Fruit fly (Drosophila melanogaster): ENCODE measurements around the gene Kots.

Gene Kots

dm6 chr3R:13927543-13927942 is 36.4 kb downstream of the Kots start:
- TF ChIP-seq CG9437 (GFP tag; optimal IDR thresholded peaks at IDR 0.05) (no peak), Ets65A (GFP tag) (peak; percentile 40), sens (GFP tag) (peak; percentile 63), CG31441 (GFP tag; IDR thresholded peaks at IDR 0.05) (no peak), abd-A (tag; optimal IDR thresholded peaks at IDR 0.05) (peak; percentile 39), CG3065 (GFP tag; optimal IDR thresholded peaks at IDR 0.05) (no peak), CG13894 (tag; optimal IDR thresholded peaks at IDR 0.05) (peak; percentile 84), CG15269 (tag; optimal IDR thresholded peaks at IDR 0.05) (peak; percentile 14), Meics (GFP tag; optimal IDR thresholded peaks at IDR 0.05) (no peak), CG8944 (GFP tag; optimal IDR thresholded peaks at IDR 0.05) (no peak), oc (tag; optimal IDR thresholded peaks at IDR 0.05) (peak; percentile 82)

- TF ChIP-seq amos (GFP tag; IDR thresholded peaks at IDR 0.05; ENCODE audit: partially characterized antibody) = no peak
- TF ChIP-seq CG17186 (GFP tag; optimal IDR thresholded peaks at IDR 0.05) = no peak
- TF ChIP-seq Max (GFP tag; optimal IDR thresholded peaks at IDR 0.05) = no peak
- no peak for TF ChIP-seq CG18262 (tag; optimal IDR thresholded peaks at IDR 0.05)
- no peak for TF ChIP-seq Dll (GFP tag; IDR thresholded peaks at IDR 0.05; ENCODE audit: partially characterized antibody)
- no peak for TF ChIP-seq CG4730 (GFP tag; IDR thresholded peaks at IDR 0.05)
- TF ChIP-seq Taf1 (GFP tag; IDR thresholded peaks at IDR 0.05) = no peak
- no peak for TF ChIP-seq ranshi (GFP tag; IDR thresholded peaks at IDR 0.05)
- no peak for TF ChIP-seq kay (GFP tag; optimal IDR thresholded peaks at IDR 0.05)
- no peak for TF ChIP-seq bowl (GFP tag; IDR thresholded peaks at IDR 0.05)
- no peak for TF ChIP-seq grau (tag; optimal IDR thresholded peaks at IDR 0.05)
- 0 out of 2 replicates have a peak, but pooled peaks have one; percentile 6 for TF ChIP-seq wdn (GFP tag; IDR thresholded peaks at IDR 0.05)
- TF ChIP-seq CG4617 (GFP tag; optimal IDR thresholded peaks at IDR 0.05; ENCODE audit: borderline replicate concordance) = no peak
- TF ChIP-seq ewg (GFP tag; optimal IDR thresholded peaks at IDR 0.05) = peak; percentile 8
- no peak for TF ChIP-seq CG6791 (GFP tag; IDR thresholded peaks at IDR 0.05; ENCODE audit: partially characterized antibody)
- peak; percentile 31 for TF ChIP-seq CG1832 (GFP tag; optimal IDR thresholded peaks at IDR 0.05)
- no peak for TF ChIP-seq CkIIα-i1 (GFP tag; IDR thresholded peaks at IDR 0.05)
- TF ChIP-seq Hr51 (GFP tag; optimal IDR thresholded peaks at IDR 0.05) = no peak
- TF ChIP-seq Nf-YB (GFP tag; optimal IDR thresholded peaks at IDR 0.05) = peak; percentile 77
- peak; percentile 14 for TF ChIP-seq abd-A (tag; optimal IDR thresholded peaks at IDR 0.05)
- no peak for TF ChIP-seq CG9932 (GFP tag; IDR thresholded peaks at IDR 0.05)
- TF ChIP-seq Ssrp (tag; optimal IDR thresholded peaks at IDR 0.05) = no peak
- TF ChIP-seq gsb-n (tag; optimal IDR thresholded peaks at IDR 0.05) = no peak
- TF ChIP-seq CG8944 (GFP tag; optimal IDR thresholded peaks at IDR 0.05) = no peak
- TF ChIP-seq CG14014 (GFP tag; IDR thresholded peaks at IDR 0.05) = no peak
- TF ChIP-seq Aef1 (GFP tag; IDR thresholded peaks at IDR 0.05) = no peak
- no peak for TF ChIP-seq grn (GFP tag; optimal IDR thresholded peaks at IDR 0.05)
- TF ChIP-seq CG14667 (GFP tag; IDR thresholded peaks at IDR 0.05) = no peak
- TF ChIP-seq tio (GFP tag; optimal IDR thresholded peaks at IDR 0.05) = no peak
- no peak for TF ChIP-seq z (GFP tag; IDR thresholded peaks at IDR 0.05)
- no peak for TF ChIP-seq CG14860 (GFP tag; IDR thresholded peaks at IDR 0.05; ENCODE audit: partially characterized antibody)
- peak; percentile 35 for TF ChIP-seq Deaf1 (tag; optimal IDR thresholded peaks at IDR 0.05)
- TF ChIP-seq Adf1 (GFP tag; IDR thresholded peaks at IDR 0.05) = no peak
- peak; percentile 87 for TF ChIP-seq Nf-YC (tag; optimal IDR thresholded peaks at IDR 0.05)
- no peak for TF ChIP-seq inv (GFP tag; IDR thresholded peaks at IDR 0.05; ENCODE audit: partially characterized antibody)
- peak; percentile 46; the same call in 1 of the 2 replicates for TF ChIP-seq crol (GFP tag; IDR thresholded peaks at IDR 0.05)
- 0 out of 2 replicates have a peak, but pooled peaks have one; percentile 11 for TF ChIP-seq chm (GFP tag; IDR thresholded peaks at IDR 0.05)
- no peak for TF ChIP-seq wor (GFP tag; IDR thresholded peaks at IDR 0.05)
- no peak for TF ChIP-seq CG4820 (GFP tag; optimal IDR thresholded peaks at IDR 0.05)
- TF ChIP-seq CG13424 (tag; optimal IDR thresholded peaks at IDR 0.05) = no peak
- 0 out of 2 replicates have a peak, but pooled peaks have one; percentile 50 for TF ChIP-seq CG10321 (GFP tag; IDR thresholded peaks at IDR 0.05)
- peak; percentile 28 for TF ChIP-seq Ets65A (GFP tag)
Observed at dm6 chr3R:13923626-13924025, 40.3 kb downstream of the Kots start.
